Worm (Caenorhabditis elegans): ENCODE data around the gene F32G8.3.

- no peak for TF ChIP-seq unc-130 (GFP tag; optimal IDR thresholded peaks at IDR 0.05)
- no peak for TF ChIP-seq pha-4 (tag; optimal IDR thresholded peaks at IDR 0.05)
Observed at ce11 chrV:10598670-10599154, 43.6 kb upstream of the F32G8.3 start, which contains the start of gene scpl-4.
